Worm (Caenorhabditis elegans): ENCODE results near the gene Y116F11B.13.

DNA sequence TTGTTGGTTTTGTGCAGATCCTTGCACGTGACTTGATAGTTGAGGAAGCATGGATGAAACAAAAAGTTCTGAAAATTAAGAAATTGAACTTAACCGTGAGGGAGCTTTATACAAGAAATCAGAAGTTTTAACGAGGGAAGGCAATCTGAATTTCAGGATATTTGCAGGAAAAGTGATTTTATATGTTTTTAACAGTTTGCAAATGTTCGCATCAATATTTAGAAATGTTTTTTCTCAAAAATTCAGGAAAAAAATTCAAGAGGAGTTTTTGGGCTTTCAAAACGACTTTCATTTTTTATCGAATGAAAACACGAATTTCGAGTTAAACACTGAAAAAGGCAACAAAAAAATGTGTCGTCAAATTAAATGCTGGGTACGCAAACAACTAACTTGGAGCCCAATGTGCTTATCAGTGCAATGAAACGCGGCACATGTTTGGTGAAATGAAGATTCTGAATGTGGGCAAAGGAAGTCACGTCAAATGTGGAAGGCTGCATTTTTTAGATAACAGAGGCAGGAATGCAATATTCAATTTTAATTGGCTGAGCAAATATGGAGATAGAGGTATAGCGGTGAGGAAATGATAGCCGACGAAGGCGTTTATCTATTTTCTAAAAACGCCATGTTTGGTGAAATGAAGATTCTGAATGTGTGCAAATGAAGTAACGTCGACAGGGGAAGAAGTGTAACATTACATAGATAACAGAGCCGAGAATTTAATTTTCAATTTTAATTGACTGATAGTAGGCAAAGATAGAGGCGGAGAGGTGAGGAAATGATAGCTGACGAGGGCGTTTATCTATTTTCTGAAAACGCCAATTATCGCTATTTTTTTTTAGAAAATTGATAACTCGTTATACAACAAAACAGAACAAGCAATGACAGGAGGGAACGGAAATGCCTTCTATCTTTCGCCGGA, 36.8 kb upstream of the Y116F11B.13 start, which contains the start of gene Y116F11B.6:
- TF ChIP-seq nhr-77 (tag; optimal IDR thresholded peaks at IDR 0.05): no peak
- TF ChIP-seq unc-62 (GFP tag; optimal IDR thresholded peaks at IDR 0.05): no peak
- no peak for TF ChIP-seq snpc-4 (tag; optimal IDR thresholded peaks at IDR 0.05)
- TF ChIP-seq mdl-1 (tag; optimal IDR thresholded peaks at IDR 0.05): no peak
- no peak for TF ChIP-seq ztf-11 (tag; optimal IDR thresholded peaks at IDR 0.05)
- TF ChIP-seq unc-39 (tag; optimal IDR thresholded peaks at IDR 0.05): no peak

Data from whole organism, L2 larva.